Worm (Caenorhabditis elegans) whole organism, L3 larva: ENCODE data around the gene ZK1307.4.

ENCODE experiments used
- fos-1 ChIP-seq: fragments of 150-350 bp; optimal IDR thresholded peaks from 2 replicates; lab custom pipeline; 2014; ENCODE audit warnings: missing biosample characterization, missing genetic modification characterization
- lin-39 ChIP-seq: fragments of 150-350 bp; optimal IDR thresholded peaks from 2 replicates; lab custom pipeline; 2018; ENCODE audit warnings: missing biosample characterization, missing genetic modification reagents, missing genetic modification characterization
- mml-1 ChIP-seq: fragments of 150-350 bp; sonication (generic microtip); optimal IDR thresholded peaks from 3 replicates; lab custom pipeline; 2014; ENCODE audit warnings: missing biosample characterization, missing genetic modification characterization
- nhr-25 ChIP-seq: sonication (generic microtip); optimal IDR thresholded peaks from 2 replicates; lab custom pipeline; 2017; ENCODE audit warnings: missing biosample characterization, missing genetic modification characterization
- unc-39 ChIP-seq: sonication (generic microtip); optimal IDR thresholded peaks from 4 replicates; lab custom pipeline; 2017; ENCODE audit warnings: missing biosample characterization, missing genetic modification characterization
- zag-1 ChIP-seq: fragments of 150-350 bp; optimal IDR thresholded peaks from 2 replicates; lab custom pipeline; 2014; ENCODE audit warnings: missing biosample characterization, missing genetic modification characterization
- ztf-11 ChIP-seq: fragments of 150-350 bp; optimal IDR thresholded peaks from 2 replicates; lab custom pipeline; 2014; ENCODE audit warnings: missing biosample characterization, missing genetic modification characterization

DNA sequence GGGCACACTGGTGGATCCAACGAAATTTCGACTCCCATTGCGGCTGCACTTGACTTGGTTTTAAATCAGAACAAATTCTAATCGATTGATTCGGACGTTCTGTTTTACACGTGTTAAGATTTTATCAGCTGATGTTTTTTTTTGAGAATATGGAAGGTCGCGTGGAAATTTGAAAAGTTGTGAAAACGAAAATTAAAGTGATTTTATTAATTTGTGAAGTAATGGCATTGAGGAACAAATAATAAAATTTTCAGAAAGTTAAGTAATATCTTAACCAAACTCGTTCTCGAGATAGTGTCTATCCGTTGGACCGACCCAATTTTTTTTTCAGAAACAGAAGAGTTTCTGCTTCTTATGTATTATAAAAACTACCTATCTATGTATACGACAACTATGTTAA, at the start of gene ZK1307.4:
- TF ChIP-seq ztf-11 (tag; lab: Kevin White, UChicago) (no peak), lin-39 (tag; lab: Kevin White, UChicago) (no peak), zag-1 (tag; lab: Kevin White, UChicago) (no peak), mml-1 (tag; lab: Kevin White, UChicago) (no peak), nhr-25 (no peak), fos-1 (tag; lab: Kevin White, UChicago) (no peak), unc-39 (tag; lab: Kevin White, UChicago) (no peak)
